Fruit fly (Drosophila melanogaster) whole organism, prepupa: ENCODE measurements around the gene CG1103.

ENCODE experiments used
- CG10669 ChIP-seq: fragments of 200-800 bp; sonication (Bioruptor generic); optimal IDR thresholded peaks from 3 replicates; lab custom pipeline; 2018; ENCODE audit warnings: missing biosample characterization, mild to moderate bottlenecking, missing genetic modification characterization, moderate library complexity
- OdsH ChIP-seq: fragments of 200-800 bp; sonication (Bioruptor generic); optimal IDR thresholded peaks from 3 replicates; lab custom pipeline; 2016; ENCODE audit warnings: missing biosample characterization, missing genetic modification characterization

DNA sequence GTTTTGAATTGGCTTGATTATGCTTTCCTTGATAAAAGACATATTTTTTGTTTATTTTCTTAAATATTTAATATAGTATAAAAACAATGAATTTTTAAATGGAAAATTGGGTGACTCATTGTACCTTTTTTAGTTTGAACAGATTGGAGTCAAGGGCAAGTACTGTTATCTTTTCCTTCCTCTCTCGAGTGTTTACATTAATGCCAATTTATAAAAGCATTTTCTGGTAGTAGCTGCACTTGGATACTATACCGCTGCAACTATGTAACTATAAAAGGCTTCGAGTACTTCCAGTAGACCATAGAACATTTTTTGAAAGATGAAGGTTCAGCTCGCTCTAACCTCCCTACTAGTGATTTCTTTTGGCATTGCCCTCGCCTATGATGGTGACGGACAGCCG, 2.8 kb upstream of the CG1103 start, which contains the start of gene CG14645:
- no peak for TF ChIP-seq CG10669 (GFP tag; lab: Kevin White, UChicago)
- TF ChIP-seq OdsH (GFP tag; lab: Kevin White, UChicago) = no peak
